Worm (Caenorhabditis elegans) whole organism, late embryonic: ENCODE data around the gene Y73C8B.3.

Experiments used
- C08G9.2 ChIP-seq: sonication (generic microtip); optimal IDR thresholded peaks from 2 replicates; lab custom pipeline; 2016; ENCODE audit warnings: mild to moderate bottlenecking, missing genetic modification characterization, moderate library complexity, missing compliant biosample characterization
- C38D4.7 ChIP-seq: fragments of 200-800 bp; sonication (Bioruptor generic); optimal IDR thresholded peaks from 2 replicates; lab custom pipeline; 2018; ENCODE audit warnings: mild to moderate bottlenecking, missing genetic modification characterization, moderate library complexity, missing compliant biosample characterization
- T23F11.4 ChIP-seq: fragments of 200-800 bp; sonication (Bioruptor generic); optimal IDR thresholded peaks from 2 replicates; lab custom pipeline; 2018; ENCODE audit warnings: mild to moderate bottlenecking, missing genetic modification characterization, missing compliant biosample characterization
- ahr-1 ChIP-seq: sonication (generic microtip); optimal IDR thresholded peaks from 2 replicates; lab custom pipeline; 2016; ENCODE audit warnings: missing genetic modification characterization, missing compliant biosample characterization
- ceh-14 ChIP-seq: sonication (generic microtip); optimal IDR thresholded peaks from 2 replicates; lab custom pipeline; 2016; ENCODE audit warnings: missing genotype, missing genetic modification characterization, missing compliant biosample characterization
- ceh-30 ChIP-seq: fragments of 150-350 bp; optimal IDR thresholded peaks from 2 replicates; lab custom pipeline; 2014; ENCODE audit warnings: missing biosample characterization, missing genetic modification characterization
- ceh-34 ChIP-seq: sonication (generic microtip); optimal IDR thresholded peaks from 2 replicates; lab custom pipeline; 2016; ENCODE audit warnings: mild to moderate bottlenecking, missing genetic modification characterization, missing compliant biosample characterization
- ceh-45 ChIP-seq: fragments of 200-800 bp; sonication (Bioruptor generic); IDR thresholded peaks from 2 replicates; pipeline ENCODE4 v1.3.6; 2022; ENCODE audit warnings: missing genetic modification reagents, missing genetic modification characterization, missing compliant biosample characterization
- ceh-48 ChIP-seq: sonication (generic microtip); optimal IDR thresholded peaks from 2 replicates; lab custom pipeline; 2016; ENCODE audit warnings: missing genetic modification characterization, inconsistent platforms, missing compliant biosample characterization
- ceh-6 ChIP-seq: fragments of 200-800 bp; sonication (Bioruptor generic); optimal IDR thresholded peaks from 2 replicates; lab custom pipeline; 2018; ENCODE audit warnings: mild to moderate bottlenecking, missing genetic modification characterization, missing compliant biosample characterization
- ceh-9 ChIP-seq: sonication (generic microtip); optimal IDR thresholded peaks from 2 replicates; lab custom pipeline; 2016; ENCODE audit warnings: mild to moderate bottlenecking, missing genetic modification characterization, inconsistent platforms, missing compliant biosample characterization
- dmd-4 ChIP-seq: sonication (generic microtip); optimal IDR thresholded peaks from 2 replicates; lab custom pipeline; 2016; ENCODE audit warnings: borderline replicate concordance, missing genetic modification characterization, missing compliant biosample characterization
- ets-4 ChIP-seq: sonication (generic microtip); optimal IDR thresholded peaks from 2 replicates; lab custom pipeline; 2016; ENCODE audit warnings: missing genetic modification characterization, missing compliant biosample characterization
- eyg-1 ChIP-seq: sonication (generic microtip); optimal IDR thresholded peaks from 2 replicates; lab custom pipeline; 2016; ENCODE audit warnings: missing genotype, missing genetic modification characterization, missing compliant biosample characterization
- fkh-6 ChIP-seq: sonication (generic microtip); optimal IDR thresholded peaks from 2 replicates; lab custom pipeline; 2016; ENCODE audit warnings: missing genetic modification characterization, missing compliant biosample characterization
- hlh-15 ChIP-seq: sonication (generic microtip); optimal IDR thresholded peaks from 2 replicates; lab custom pipeline; 2016; ENCODE audit warnings: missing genetic modification characterization, missing compliant biosample characterization
- hlh-30 ChIP-seq: sonication (generic microtip); optimal IDR thresholded peaks from 2 replicates; lab custom pipeline; 2017; ENCODE audit warnings: antibody characterized with exemption, missing genetic modification characterization, missing compliant biosample characterization; ENCODE audit not compliant: insufficient read depth
- hlh-8 ChIP-seq: sonication (generic microtip); optimal IDR thresholded peaks from 2 replicates; lab custom pipeline; 2016; ENCODE audit warnings: missing genotype, missing genetic modification characterization, missing compliant biosample characterization
- lin-11 ChIP-seq: fragments of 200-800 bp; sonication (Bioruptor generic); optimal IDR thresholded peaks from 2 replicates; lab custom pipeline; 2018; ENCODE audit warnings: mild to moderate bottlenecking, missing genetic modification characterization, missing compliant biosample characterization
- nfya-1 ChIP-seq: sonication (generic microtip); optimal IDR thresholded peaks from 2 replicates; lab custom pipeline; 2017; ENCODE audit warnings: missing genetic modification characterization, mild to moderate bottlenecking, missing compliant biosample characterization, antibody characterized with exemption, moderate library complexity
- nhr-232 ChIP-seq: sonication (generic microtip); optimal IDR thresholded peaks from 2 replicates; lab custom pipeline; 2016; ENCODE audit warnings: missing genetic modification characterization, missing compliant biosample characterization
- npax-4 ChIP-seq: sonication (generic microtip); optimal IDR thresholded peaks from 2 replicates; lab custom pipeline; 2016; ENCODE audit warnings: missing genetic modification characterization, missing compliant biosample characterization
- pha-2 ChIP-seq: sonication (generic microtip); optimal IDR thresholded peaks from 2 replicates; lab custom pipeline; 2017; ENCODE audit warnings: mild to moderate bottlenecking, missing genetic modification characterization, missing compliant biosample characterization
- pros-1 ChIP-seq: fragments of 150-350 bp; optimal IDR thresholded peaks from 2 replicates; lab custom pipeline; 2014; ENCODE audit warnings: missing biosample characterization, missing genetic modification reagents, missing genetic modification characterization
- sox-4 ChIP-seq: sonication (generic microtip); optimal IDR thresholded peaks from 2 replicates; lab custom pipeline; 2017; ENCODE audit warnings: mild to moderate bottlenecking, missing genetic modification characterization, inconsistent platforms, missing compliant biosample characterization
- syd-9 ChIP-seq: sonication (generic microtip); optimal IDR thresholded peaks from 2 replicates; lab custom pipeline; 2016; ENCODE audit warnings: mild to moderate bottlenecking, missing genetic modification characterization, moderate library complexity, missing compliant biosample characterization
- ttx-3 ChIP-seq: sonication (generic microtip); optimal IDR thresholded peaks from 2 replicates; lab custom pipeline; 2016; ENCODE audit warnings: missing genetic modification reagents, missing genetic modification characterization, missing compliant biosample characterization
- unc-3 ChIP-seq, 2 experiments: fragments of 200-800 bp in 1 of 2; sonication (Bioruptor generic) in 1 of 2; sonication (generic microtip) in 1 of 2; conservative IDR thresholded peaks in 1 of 2; optimal IDR thresholded peaks in 1 of 2; 2 replicates each; pipeline versions ENCODE4 v1.3.6 to Lab custom; 2016 to 2022; ENCODE audit warnings: missing compliant biosample characterization in 2 of 2, missing genetic modification characterization in 2 of 2, missing genetic modification reagents in 1 of 2
- unc-86 ChIP-seq: sonication (generic microtip); optimal IDR thresholded peaks from 2 replicates; lab custom pipeline; 2016; ENCODE audit warnings: missing genetic modification characterization, missing compliant biosample characterization

Y73C8B.3 gene

ce11 chrV:3146932-3147331 lies 46.1 kb downstream of the Y73C8B.3 start, which contains the start of gene srab-11:
TSS of gene srab-11 (minus strand) at chrV:3147032.
- TF ChIP-seq lin-11 (tag; lab: Kevin White, UChicago) (no peak), ttx-3 (tag; lab: Kevin White, UChicago) (no peak), dmd-4 (tag; lab: Kevin White, UChicago) (no peak), syd-9 (tag; lab: Kevin White, UChicago) (no peak), pros-1 (no peak), unc-3 (GFP tag; conservative IDR thresholded peaks at IDR 0.05; lab: Robert Waterston, UW) (no peak), unc-3 (tag; optimal IDR thresholded peaks at IDR 0.05; lab: Kevin White, UChicago) (no peak), pha-2 (no peak), ceh-9 (tag; lab: Kevin White, UChicago) (no peak), nhr-232 (tag; lab: Kevin White, UChicago) (no peak), ceh-6 (GFP tag; lab: Kevin White, UChicago) (no peak), hlh-15 (tag; lab: Kevin White, UChicago) (no peak), ceh-30 (tag; lab: Kevin White, UChicago) (no peak), ceh-14 (tag; lab: Kevin White, UChicago) (no peak), ceh-48 (tag; lab: Kevin White, UChicago) (no peak), C08G9.2 (tag; lab: Kevin White, UChicago) (no peak), npax-4 (tag; lab: Kevin White, UChicago) (no peak), T23F11.4 (no peak), unc-86 (tag; lab: Kevin White, UChicago) (no peak), ceh-45 (GFP tag; lab: Robert Waterston, UW) (no peak)

ce11 chrV:3145241-3145640 lies 47.8 kb downstream of the Y73C8B.3 start:
- no peak for TF ChIP-seq C38D4.7
- no peak for TF ChIP-seq unc-3 (GFP tag; conservative IDR thresholded peaks at IDR 0.05; lab: Robert Waterston, UW)
- TF ChIP-seq unc-3 (tag; optimal IDR thresholded peaks at IDR 0.05; lab: Kevin White, UChicago): no peak
- TF ChIP-seq unc-86 (tag; lab: Kevin White, UChicago): no peak
- no peak for TF ChIP-seq hlh-30 (tag; lab: Kevin White, UChicago)
- TF ChIP-seq nfya-1: no peak

ce11 chrV:3144494-3144893 lies 48.5 kb downstream of the Y73C8B.3 start, which contains the start of gene srab-10:
TSS of gene srab-10 (minus strand) at chrV:3144594.
- TF ChIP-seq hlh-8 (tag; lab: Kevin White, UChicago) (no peak), ahr-1 (tag; lab: Kevin White, UChicago) (no peak), fkh-6 (tag; lab: Kevin White, UChicago) (no peak), sox-4 (tag; lab: Kevin White, UChicago) (no peak), ceh-45 (GFP tag; lab: Robert Waterston, UW) (no peak), ets-4 (tag; lab: Kevin White, UChicago) (no peak), ceh-34 (tag; lab: Kevin White, UChicago) (no peak), unc-3 (GFP tag; conservative IDR thresholded peaks at IDR 0.05; lab: Robert Waterston, UW) (no peak), unc-3 (tag; optimal IDR thresholded peaks at IDR 0.05; lab: Kevin White, UChicago) (no peak), npax-4 (tag; lab: Kevin White, UChicago) (no peak), ttx-3 (tag; lab: Kevin White, UChicago) (no peak), eyg-1 (tag; lab: Kevin White, UChicago) (no peak), ceh-9 (tag; lab: Kevin White, UChicago) (no peak)
